Fruit fly (Drosophila melanogaster): ENCODE measurements around the gene CG33116.

The CG33116 gene

DNA sequence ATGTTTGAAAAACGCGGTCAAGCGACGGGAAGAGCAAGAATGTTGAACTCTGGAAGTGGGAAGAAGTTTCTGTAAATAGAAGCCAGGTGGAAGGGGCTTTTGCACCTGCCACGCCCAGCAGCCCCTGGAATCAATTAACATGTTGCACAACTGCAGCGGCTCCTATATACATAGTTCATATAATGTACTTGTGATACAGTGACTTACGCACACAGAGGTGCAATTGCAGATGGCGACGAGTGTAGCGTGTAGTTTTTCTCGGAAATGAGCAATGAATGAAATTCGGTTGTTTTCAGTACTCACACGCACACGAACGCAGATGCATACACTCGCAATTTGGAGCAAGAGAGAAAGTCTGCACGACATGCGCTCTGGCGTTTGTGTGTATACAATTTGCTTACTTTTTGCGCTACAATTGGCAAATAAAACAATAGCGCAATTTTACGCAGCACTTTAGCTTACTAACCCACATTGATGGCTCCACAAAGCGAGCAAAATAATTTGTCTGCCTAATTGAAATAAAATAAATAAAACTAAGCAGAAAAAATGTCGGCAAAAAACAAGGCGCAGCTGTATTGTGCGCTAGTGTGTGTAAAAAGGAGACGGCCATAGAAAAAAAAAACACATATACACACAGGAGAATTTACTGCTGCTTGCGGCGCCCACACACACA lies 43.2 kb downstream of the CG33116 start (continued):
- TF ChIP-seq CG15479 (GFP tag; optimal IDR thresholded peaks at IDR 0.05) (peak; percentile 93), tll (GFP tag; optimal IDR thresholded peaks at IDR 0.05) (peak in 1 of 2 experiments; percentile 60), cg (GFP tag; optimal IDR thresholded peaks at IDR 0.05) (peak; percentile 81), Ravus (GFP tag; IDR thresholded peaks at IDR 0.05) (no peak), tap (tag; optimal IDR thresholded peaks at IDR 0.05) (no peak)

DNA sequence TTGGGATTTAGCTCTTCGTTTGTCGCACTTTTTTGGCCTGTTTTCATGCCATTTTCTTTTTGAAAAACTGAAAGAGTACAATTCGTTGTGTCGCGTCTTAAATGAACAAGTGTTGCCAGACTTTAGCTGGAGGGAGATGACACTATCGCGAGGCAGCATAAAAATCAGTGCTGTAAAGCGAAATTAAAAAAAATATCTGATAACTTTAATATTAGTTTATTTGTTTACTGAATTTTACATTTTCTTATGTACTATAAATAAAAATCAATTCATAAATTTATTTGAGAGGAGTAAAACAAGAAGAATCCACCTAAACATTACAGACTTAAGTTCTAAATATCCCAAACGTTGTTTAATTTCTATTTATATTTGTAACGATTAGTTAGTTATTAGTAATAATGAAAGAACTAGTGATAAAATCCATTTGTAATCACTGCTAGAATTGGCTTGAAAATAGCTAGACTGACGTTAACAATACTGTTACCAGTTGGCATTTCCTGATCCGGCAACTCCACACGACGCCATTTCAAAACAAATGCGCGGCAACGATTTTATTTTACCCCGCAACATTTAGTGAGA lies 44.0 kb downstream of the CG33116 start, which contains the start of the genes spi and msb1l:
Gene spi (minus strand): TSS at position 129 of the 579 bp plus-strand sequence.
Gene msb1l (plus strand): TSS at position 515 of the 579 bp plus-strand sequence.
- TF ChIP-seq en (GFP tag; optimal IDR thresholded peaks at IDR 0.05) (no peak), CG3281 (GFP tag; optimal IDR thresholded peaks at IDR 0.05) (peak; percentile 38), CG4854 (GFP tag; optimal IDR thresholded peaks at IDR 0.05) (no peak), CG2120 (GFP tag; optimal IDR thresholded peaks at IDR 0.05) (peak; percentile 55), Bteb2 (GFP tag; optimal IDR thresholded peaks at IDR 0.05) (no peak), ro (GFP tag; IDR thresholded peaks at IDR 0.05) (no peak), salm (tag; optimal IDR thresholded peaks at IDR 0.05) (no peak), pfk (GFP tag; optimal IDR thresholded peaks at IDR 0.05) (no peak), onecut (GFP tag; IDR thresholded peaks at IDR 0.05) (no peak), CG6254 (GFP tag; optimal IDR thresholded peaks at IDR 0.05) (no peak), az2 (GFP tag; optimal IDR thresholded peaks at IDR 0.05) (peak; percentile 57), Bgb (GFP tag; IDR thresholded peaks at IDR 0.05; ENCODE audit: partially characterized antibody) (no peak), ato (GFP tag; IDR thresholded peaks at IDR 0.05; ENCODE audit: partially characterized antibody) (no peak), CkIIα-i1 (GFP tag; IDR thresholded peaks at IDR 0.05) (no peak), crol (GFP tag; IDR thresholded peaks at IDR 0.05) (no peak), PHDP (tag; optimal IDR thresholded peaks at IDR 0.05) (no peak), CG7271 (tag; optimal IDR thresholded peaks at IDR 0.05) (no peak), kah (GFP tag; optimal IDR thresholded peaks at IDR 0.05) (no peak), Chrac-16 (GFP tag; optimal IDR thresholded peaks at IDR 0.05) (peak; percentile 54), Asciz (GFP tag; optimal IDR thresholded peaks at IDR 0.05) (no peak), cad (GFP tag; optimal IDR thresholded peaks at IDR 0.05) (no peak), wdn (GFP tag; IDR thresholded peaks at IDR 0.05) (no peak), CG30403 (GFP tag; optimal IDR thresholded peaks at IDR 0.05) (peak; percentile 82), chn (GFP tag; optimal IDR thresholded peaks at IDR 0.05) (peak; percentile 50), ATbp (GFP tag; optimal IDR thresholded peaks at IDR 0.05) (no peak), Kr (GFP tag; optimal IDR thresholded peaks at IDR 0.05) (no peak), tx (GFP tag; optimal IDR thresholded peaks at IDR 0.05) (no peak), gcm (GFP tag; optimal IDR thresholded peaks at IDR 0.05) (no peak), CG8281 (tag; optimal IDR thresholded peaks at IDR 0.05) (no peak), CG9817 (tag; optimal IDR thresholded peaks at IDR 0.05) (peak; percentile 65), Rx (GFP tag; IDR thresholded peaks at IDR 0.05) (no peak), Opbp (GFP tag; IDR thresholded peaks at IDR 0.05; ENCODE audit: partially characterized antibody) (peak; percentile 56; the same call in 2 of the 3 replicates), gro (GFP tag; optimal IDR thresholded peaks at IDR 0.05) (no peak), mam (GFP tag; optimal IDR thresholded peaks at IDR 0.05) (peak; percentile 35), fd102C (GFP tag; optimal IDR thresholded peaks at IDR 0.05) (no peak), hth (optimal IDR thresholded peaks at IDR 0.05) (no peak), Max (GFP tag; optimal IDR thresholded peaks at IDR 0.05) (no peak), ab (GFP tag; optimal IDR thresholded peaks at IDR 0.05) (no peak), ind (GFP tag; optimal IDR thresholded peaks at IDR 0.05) (peak; percentile 62), CG15011 (GFP tag; optimal IDR thresholded peaks at IDR 0.05) (no peak), cwo (GFP tag; optimal IDR thresholded peaks at IDR 0.05) (peak; percentile 25), Atf3 (GFP tag; optimal IDR thresholded peaks at IDR 0.05) (no peak), CG10543 (GFP tag; optimal IDR thresholded peaks at IDR 0.05) (peak; percentile 30)
